Worm (Caenorhabditis elegans) whole organism, midembryonic: ENCODE measurements around the gene T24H7.9.
A peak's percentile ranks its signal among the peaks of the same experiment; 100 is the strongest.

Experiments used
- T22C8.4 ChIP-seq: fragments of 200-800 bp; sonication (Bioruptor generic); IDR thresholded peaks from 2 replicates; pipeline ENCODE4 v1.3.6; 2022; ENCODE audit warnings: missing genetic modification characterization, missing compliant biosample characterization
- cog-1 ChIP-seq: sonication (generic microtip); optimal IDR thresholded peaks from 2 replicates; lab custom pipeline; 2016; ENCODE audit warnings: missing genetic modification characterization, missing compliant biosample characterization
- flt-1 ChIP-seq: fragments of 200-800 bp; sonication (Bioruptor generic); IDR thresholded peaks from 2 replicates; pipeline ENCODE4 v1.3.6; 2022; ENCODE audit warnings: missing genetic modification characterization, missing compliant biosample characterization
- klf-2 ChIP-seq: fragments of 200-800 bp; sonication (Bioruptor generic); conservative IDR thresholded peaks from 2 replicates; pipeline ENCODE4 v1.3.6; 2022; ENCODE audit warnings: missing genetic modification reagents, missing genetic modification characterization, missing compliant biosample characterization
- med-1 ChIP-seq: sonication (generic microtip); optimal IDR thresholded peaks from 2 replicates; lab custom pipeline; 2017; ENCODE audit warnings: missing genetic modification characterization, mild to moderate bottlenecking, missing compliant biosample characterization, antibody characterized with exemption, missing genetic modification reagents; ENCODE audit not compliant: insufficient read depth
- ref-1 ChIP-seq: fragments of 200-800 bp; sonication (Bioruptor generic); conservative IDR thresholded peaks from 2 replicates; pipeline ENCODE4 v1.3.6; 2022; ENCODE audit warnings: missing genetic modification reagents, missing genetic modification characterization, missing compliant biosample characterization
- tab-1 ChIP-seq: fragments of 200-800 bp; sonication (Bioruptor generic); IDR thresholded peaks from 2 replicates; pipeline ENCODE4 v1.3.6; 2022; ENCODE audit warnings: missing genetic modification characterization, missing compliant biosample characterization
- ztf-23 ChIP-seq: fragments of 200-800 bp; sonication (Bioruptor generic); IDR thresholded peaks from 2 replicates; pipeline ENCODE4 v1.3.6; 2022; ENCODE audit warnings: missing genetic modification reagents, missing genetic modification characterization, missing compliant biosample characterization
- ztf-29 ChIP-seq: fragments of 200-800 bp; sonication (Bioruptor generic); IDR thresholded peaks from 2 replicates; pipeline ENCODE4 v1.3.6; 2022; ENCODE audit warnings: missing genetic modification reagents, missing genetic modification characterization, missing compliant biosample characterization

T24H7.9 gene

DNA sequence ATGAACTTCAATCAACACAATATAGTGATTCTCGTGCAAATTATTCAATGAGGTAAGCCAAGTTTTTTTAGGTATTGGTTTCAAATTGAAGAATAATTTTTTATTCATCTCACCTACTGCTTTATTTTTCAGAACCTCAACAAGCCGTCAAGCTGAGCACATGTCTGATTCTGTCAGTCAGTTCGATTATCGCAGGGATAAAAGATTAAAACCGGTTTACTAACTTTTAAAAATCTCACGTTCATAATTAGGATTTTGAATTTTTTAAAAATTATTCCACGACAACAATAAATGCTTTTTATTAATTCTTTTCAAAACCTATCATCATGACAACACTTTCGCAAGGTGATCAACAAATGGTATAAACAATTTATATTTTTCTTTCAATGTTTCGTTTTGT is 26.9 kb upstream of the T24H7.9 start, which contains the start of gene F13H8.12:
F13H8.12 (plus strand) TSS at position 301 of the 400 bp plus-strand sequence.
- TF ChIP-seq cog-1 (tag; lab: Kevin White, UChicago) = no peak
- no peak for TF ChIP-seq med-1
- no peak for TF ChIP-seq ztf-23 (GFP tag; lab: Robert Waterston, UW)
- no peak for TF ChIP-seq ref-1 (GFP tag; lab: Robert Waterston, UW)
- TF ChIP-seq klf-2 (GFP tag; lab: Robert Waterston, UW) = no peak
- no peak for TF ChIP-seq ztf-29 (GFP tag; lab: Robert Waterston, UW)
- no peak for TF ChIP-seq flt-1 (GFP tag; lab: Robert Waterston, UW)
- no peak for TF ChIP-seq tab-1 (GFP tag; lab: Robert Waterston, UW)
- no peak for TF ChIP-seq T22C8.4 (GFP tag; lab: Robert Waterston, UW)

DNA sequence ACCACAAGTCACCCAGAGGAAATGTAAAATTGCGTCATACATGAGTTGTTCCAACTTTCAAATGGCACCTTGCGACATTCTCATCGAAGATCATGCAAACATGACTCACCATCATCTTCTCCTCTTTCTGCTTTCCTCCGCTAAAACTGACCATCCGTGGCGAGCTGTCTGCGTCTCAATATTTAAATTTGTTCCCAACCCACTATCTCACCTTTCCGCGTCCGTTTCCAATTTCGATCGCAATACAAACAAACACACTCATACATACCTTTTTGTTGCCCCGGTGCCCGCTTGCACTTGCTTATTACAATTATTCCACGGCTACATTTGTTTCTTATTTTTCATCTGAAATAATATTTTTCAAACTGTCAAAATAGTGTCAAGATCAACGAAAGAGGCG is 25.4 kb upstream of the T24H7.9 start, which contains the start of gene nmgp-1:
nmgp-1 (plus strand) TSS at position 174 of the 400 bp plus-strand sequence.
- no peak for TF ChIP-seq ref-1 (GFP tag; lab: Robert Waterston, UW)

- TF ChIP-seq med-1 = no peak
- no peak for TF ChIP-seq ztf-23 (GFP tag; lab: Robert Waterston, UW)
- TF ChIP-seq tab-1 (GFP tag; lab: Robert Waterston, UW) = no peak
- TF ChIP-seq flt-1 (GFP tag; lab: Robert Waterston, UW) = no peak
- TF ChIP-seq ref-1 (GFP tag; lab: Robert Waterston, UW) = no peak
- no peak for TF ChIP-seq ztf-29 (GFP tag; lab: Robert Waterston, UW)
- TF ChIP-seq T22C8.4 (GFP tag; lab: Robert Waterston, UW) = no peak
- no peak for TF ChIP-seq klf-2 (GFP tag; lab: Robert Waterston, UW)
- no peak for TF ChIP-seq cog-1 (tag; lab: Kevin White, UChicago)
Measured at ce11 chrII:6259867-6260266, 24.6 kb upstream of the T24H7.9 start, which contains the start of gene F13H8.11. F13H8.11 (minus strand) TSS chrII:6260021.

ce11 chrII:6257220-6257877 is 22.0 kb upstream of the T24H7.9 start:
- TF ChIP-seq flt-1 (GFP tag; lab: Robert Waterston, UW) (no peak), ref-1 (GFP tag; lab: Robert Waterston, UW) (no peak), T22C8.4 (GFP tag; lab: Robert Waterston, UW) (no peak), med-1 (no peak)

DNA sequence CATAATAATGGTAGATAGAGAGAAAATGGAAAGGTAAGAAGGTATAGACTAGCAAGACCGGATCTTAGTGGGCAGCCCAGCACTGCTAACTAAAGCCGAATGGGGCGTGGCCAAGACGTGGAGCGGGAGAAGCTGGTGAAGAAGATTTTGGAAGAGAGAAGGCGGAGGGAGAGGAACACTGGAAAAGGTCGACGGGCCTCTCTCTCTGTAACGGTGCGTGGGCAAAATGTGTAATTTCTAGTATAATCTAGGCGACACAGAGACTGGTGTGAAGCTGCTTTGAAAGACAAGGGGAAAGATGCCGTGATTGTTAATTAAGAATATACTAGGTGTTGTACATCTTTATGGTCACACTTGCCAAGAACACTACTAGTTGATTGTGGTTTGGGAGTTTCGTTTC is 20.7 kb upstream of the T24H7.9 start, which contains the start of gene F13H8.5:
F13H8.5 (minus strand) TSS at position 101 of the 400 bp plus-strand sequence.
- TF ChIP-seq ztf-29 (GFP tag; lab: Robert Waterston, UW) (no peak), klf-2 (GFP tag; lab: Robert Waterston, UW) (no peak), T22C8.4 (GFP tag; lab: Robert Waterston, UW) (no peak), tab-1 (GFP tag; lab: Robert Waterston, UW) (no peak), flt-1 (GFP tag; lab: Robert Waterston, UW) (no peak), ztf-23 (GFP tag; lab: Robert Waterston, UW) (no peak), cog-1 (tag; lab: Kevin White, UChicago) (no peak), med-1 (no peak), ref-1 (GFP tag; lab: Robert Waterston, UW) (no peak)

DNA sequence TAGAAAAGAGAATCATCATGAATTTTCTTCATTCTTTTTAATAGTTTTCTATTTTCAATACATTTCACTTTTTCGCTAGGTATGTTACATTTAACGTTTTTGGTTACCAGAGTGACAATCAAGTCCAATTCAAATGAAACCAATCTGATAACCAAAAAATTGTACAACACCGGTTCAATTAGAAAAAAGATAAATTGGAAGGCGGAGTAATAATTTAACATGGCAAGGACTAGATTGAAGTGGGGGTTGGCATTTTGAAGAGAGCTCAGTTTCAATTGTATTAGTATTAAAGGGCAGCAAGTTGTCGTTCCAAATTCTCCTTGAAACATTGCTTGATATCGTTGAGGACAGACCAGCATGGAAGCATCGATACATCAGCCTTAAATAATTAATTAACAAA is 17.4 kb upstream of the T24H7.9 start:
- TF ChIP-seq klf-2 (GFP tag; lab: Robert Waterston, UW) (no peak), tab-1 (GFP tag; lab: Robert Waterston, UW) (no peak), med-1 (no peak), ref-1 (GFP tag; lab: Robert Waterston, UW) (no peak), flt-1 (GFP tag; lab: Robert Waterston, UW) (no peak), ztf-29 (GFP tag; lab: Robert Waterston, UW) (no peak), ztf-23 (GFP tag; lab: Robert Waterston, UW) (no peak)

ce11 chrII:6250782-6251461 is 15.6 kb upstream of the T24H7.9 start, which contains the start of gene phb-2:
phb-2 (plus strand) TSS chrII:6251411.
- TF ChIP-seq flt-1 (GFP tag; lab: Robert Waterston, UW) = 0 out of 2 replicates have a peak, but pooled peaks have one; percentile 51
- TF ChIP-seq ref-1 (GFP tag; lab: Robert Waterston, UW) = no peak

ce11 chrII:6248503-6248902 is 13.2 kb upstream of the T24H7.9 start:
- peak; percentile 83 for TF ChIP-seq ref-1 (GFP tag; lab: Robert Waterston, UW)
- TF ChIP-seq klf-2 (GFP tag; lab: Robert Waterston, UW) = peak; percentile 71
- peak; percentile 43 for TF ChIP-seq cog-1 (tag; lab: Kevin White, UChicago)
- TF ChIP-seq flt-1 (GFP tag; lab: Robert Waterston, UW) = peak; percentile 92
- TF ChIP-seq ztf-23 (GFP tag; lab: Robert Waterston, UW) = peak; percentile 90
- TF ChIP-seq tab-1 (GFP tag; lab: Robert Waterston, UW) = peak; percentile 91
- no peak; the same call in 1 of the 2 replicates for TF ChIP-seq T22C8.4 (GFP tag; lab: Robert Waterston, UW)
- peak; percentile 20 for TF ChIP-seq med-1
- peak; percentile 66 for TF ChIP-seq ztf-29 (GFP tag; lab: Robert Waterston, UW)

- TF ChIP-seq T22C8.4 (GFP tag; lab: Robert Waterston, UW) (no peak), ref-1 (GFP tag; lab: Robert Waterston, UW) (no peak), med-1 (no peak), ztf-23 (GFP tag; lab: Robert Waterston, UW) (no peak)
Measured at ce11 chrII:6248029-6248428, 12.7 kb upstream of the T24H7.9 start.
